Worm (Caenorhabditis elegans) whole organism, young adult: ENCODE measurements around the gene smf-2.
A peak's percentile ranks its signal among the peaks of the same experiment; 100 is the strongest.

Experiments used
- C17E4.6 ChIP-seq: fragments of 200-800 bp; sonication (Bioruptor generic); IDR thresholded peaks from 2 replicates; pipeline ENCODE4 v1.3.6; 2022; ENCODE audit warnings: missing genetic modification reagents, missing genetic modification characterization, missing compliant biosample characterization
- F10E7.11 ChIP-seq: sonication (generic microtip); optimal IDR thresholded peaks from 2 replicates; lab custom pipeline; 2017; ENCODE audit warnings: mild to moderate bottlenecking, missing genetic modification characterization, moderate library complexity, missing compliant biosample characterization
- F23B12.7 ChIP-seq: sonication (generic microtip); optimal IDR thresholded peaks from 2 replicates; lab custom pipeline; 2017; ENCODE audit warnings: missing genetic modification characterization, mild to moderate bottlenecking, missing compliant biosample characterization, antibody characterized with exemption, moderate library complexity; ENCODE audit not compliant: insufficient read depth
- F33H1.4 ChIP-seq: fragments of 200-800 bp; sonication (Bioruptor generic); IDR thresholded peaks from 2 replicates; pipeline ENCODE4 v1.3.6; 2022; ENCODE audit warnings: missing genetic modification reagents, missing genetic modification characterization, missing compliant biosample characterization
- F37B4.10 ChIP-seq: fragments of 200-800 bp; sonication (Bioruptor generic); IDR thresholded peaks from 2 replicates; pipeline ENCODE4 v1.3.6; 2022; ENCODE audit warnings: missing genetic modification characterization, missing compliant biosample characterization
- F49E8.2 ChIP-seq: sonication (generic microtip); optimal IDR thresholded peaks from 3 replicates; lab custom pipeline; 2017; ENCODE audit warnings: missing genetic modification characterization, mild to moderate bottlenecking, missing compliant biosample characterization, antibody characterized with exemption, moderate library complexity; ENCODE audit not compliant: insufficient read depth
- F57A8.1 ChIP-seq: fragments of 200-800 bp; sonication (Bioruptor generic); optimal IDR thresholded peaks from 2 replicates; lab custom pipeline; 2018; ENCODE audit warnings: mild to moderate bottlenecking, missing genetic modification characterization, moderate library complexity, missing compliant biosample characterization
- F57C9.4 ChIP-seq: sonication (generic microtip); optimal IDR thresholded peaks from 2 replicates; lab custom pipeline; 2017; ENCODE audit warnings: mild to moderate bottlenecking, missing genetic modification characterization, missing compliant biosample characterization
- T07F8.4 ChIP-seq: sonication (generic microtip); optimal IDR thresholded peaks from 2 replicates; lab custom pipeline; 2016; ENCODE audit warnings: mild to moderate bottlenecking, missing genetic modification characterization, moderate library complexity, missing compliant biosample characterization
- Y53G8AR.9 ChIP-seq: fragments of 200-800 bp; sonication (Bioruptor generic); conservative IDR thresholded peaks from 2 replicates; pipeline ENCODE4 v1.3.6; 2022; ENCODE audit warnings: missing genetic modification reagents, missing genetic modification characterization, missing compliant biosample characterization
- Y95B8A.8 ChIP-seq: fragments of 200-800 bp; sonication (Bioruptor generic); IDR thresholded peaks from 2 replicates; pipeline ENCODE4 v1.3.6; 2022; ENCODE audit warnings: missing genetic modification reagents, missing genetic modification characterization, missing compliant biosample characterization
- ama-1 ChIP-seq, 3 experiments: fragments of 150-350 bp in 1 of 3; sonication (generic microtip) in 2 of 3; optimal IDR thresholded peaks; 2 replicates each; lab custom pipeline; 2014 to 2018; ENCODE audit warnings: missing biosample characterization in 2 of 3, missing genetic modification characterization in 2 of 3, missing genetic modification reagents in 2 of 3
- aptf-3 ChIP-seq: fragments of 200-800 bp; sonication (Bioruptor generic); IDR thresholded peaks from 2 replicates; pipeline ENCODE4 v1.3.6; 2022; ENCODE audit warnings: missing genetic modification characterization, missing compliant biosample characterization
- atf-7 ChIP-seq: sonication (generic microtip); optimal IDR thresholded peaks from 2 replicates; lab custom pipeline; 2017; ENCODE audit warnings: mild to moderate bottlenecking, missing genetic modification characterization, missing compliant biosample characterization
- athp-1 ChIP-seq: sonication (generic microtip); optimal IDR thresholded peaks from 2 replicates; lab custom pipeline; 2017; ENCODE audit warnings: mild to moderate bottlenecking, missing genetic modification characterization, missing compliant biosample characterization
- attf-3 ChIP-seq: fragments of 200-800 bp; sonication (Bioruptor generic); conservative IDR thresholded peaks from 2 replicates; pipeline ENCODE4 v1.3.6; 2022; ENCODE audit warnings: missing genetic modification reagents, missing genetic modification characterization, missing compliant biosample characterization
- attf-5 ChIP-seq: fragments of 200-800 bp; sonication (Bioruptor generic); optimal IDR thresholded peaks from 2 replicates; lab custom pipeline; 2018; ENCODE audit warnings: mild to moderate bottlenecking, missing genetic modification characterization, missing compliant biosample characterization
- cebp-1 ChIP-seq, 2 experiments: fragments of 200-800 bp in 1 of 2; sonication (Bioruptor generic) in 1 of 2; sonication (generic microtip) in 1 of 2; IDR thresholded peaks in 1 of 2; optimal IDR thresholded peaks in 1 of 2; 2 replicates each; pipeline versions ENCODE4 v1.3.6 to Lab custom; 2017 to 2022; ENCODE audit warnings: missing compliant biosample characterization in 2 of 2, missing genetic modification characterization in 2 of 2, mild to moderate bottlenecking in 1 of 2, missing genetic modification reagents in 1 of 2, moderate library complexity in 1 of 2
- cebp-2 ChIP-seq: fragments of 200-800 bp; sonication (Bioruptor generic); IDR thresholded peaks from 2 replicates; pipeline ENCODE4 v1.3.6; 2022; ENCODE audit warnings: missing genetic modification characterization, missing compliant biosample characterization
- ceh-40 ChIP-seq: fragments of 200-800 bp; sonication (Bioruptor generic); IDR thresholded peaks from 2 replicates; pipeline ENCODE4 v1.3.6; 2022; ENCODE audit warnings: missing genetic modification characterization, missing compliant biosample characterization
- ceh-58 ChIP-seq: fragments of 200-800 bp; sonication (Bioruptor generic); IDR thresholded peaks from 2 replicates; pipeline ENCODE4 v1.3.6; 2022; ENCODE audit warnings: missing genetic modification characterization, missing compliant biosample characterization
- dox-1 ChIP-seq: fragments of 200-800 bp; sonication (Bioruptor generic); IDR thresholded peaks from 2 replicates; pipeline ENCODE4 v1.3.6; 2022; ENCODE audit warnings: missing genetic modification reagents, missing genetic modification characterization, missing compliant biosample characterization
- dpff-1 ChIP-seq: sonication (generic microtip); optimal IDR thresholded peaks from 2 replicates; lab custom pipeline; 2017; ENCODE audit warnings: mild to moderate bottlenecking, missing genetic modification characterization, missing compliant biosample characterization
- ekl-4 ChIP-seq: fragments of 200-800 bp; sonication (Bioruptor generic); IDR thresholded peaks from 2 replicates; pipeline ENCODE4 v1.3.6; 2022; ENCODE audit warnings: missing genetic modification reagents, missing genetic modification characterization, missing compliant biosample characterization
- fkh-3 ChIP-seq: sonication (generic microtip); optimal IDR thresholded peaks from 2 replicates; lab custom pipeline; 2016; ENCODE audit warnings: mild to moderate bottlenecking, missing genetic modification characterization, missing compliant biosample characterization
- gei-17 ChIP-seq: fragments of 200-800 bp; sonication (Bioruptor generic); optimal IDR thresholded peaks from 2 replicates; lab custom pipeline; 2018; ENCODE audit warnings: mild to moderate bottlenecking, missing genetic modification characterization, missing compliant biosample characterization
- him-1 ChIP-seq: sonication (generic microtip); optimal IDR thresholded peaks from 2 replicates; lab custom pipeline; 2016; ENCODE audit warnings: missing genotype, missing genetic modification reagents, missing genetic modification characterization, missing compliant biosample characterization
- hmg-20 ChIP-seq: fragments of 200-800 bp; sonication (Bioruptor generic); IDR thresholded peaks from 2 replicates; pipeline ENCODE4 v1.3.6; 2022; ENCODE audit warnings: missing genetic modification reagents, missing genetic modification characterization, missing compliant biosample characterization
- hrde-1 ChIP-seq: sonication (generic microtip); optimal IDR thresholded peaks from 2 replicates; lab custom pipeline; 2016; ENCODE audit warnings: missing genetic modification characterization, mild to moderate bottlenecking, missing compliant biosample characterization, moderate library complexity, missing genotype, missing genetic modification reagents, borderline replicate concordance
- let-526 ChIP-seq: fragments of 200-800 bp; sonication (Bioruptor generic); IDR thresholded peaks from 2 replicates; pipeline ENCODE4 v1.3.6; 2022; ENCODE audit warnings: missing genetic modification reagents, missing genetic modification characterization, missing compliant biosample characterization
- lin-40 ChIP-seq: sonication (generic microtip); optimal IDR thresholded peaks from 2 replicates; lab custom pipeline; 2016; ENCODE audit warnings: missing genetic modification characterization, mild to moderate bottlenecking, missing compliant biosample characterization, missing genotype, missing genetic modification reagents
- lir-1 ChIP-seq: fragments of 200-800 bp; sonication (Bioruptor generic); conservative IDR thresholded peaks from 2 replicates; pipeline ENCODE4 v1.3.6; 2022; ENCODE audit warnings: missing genetic modification reagents, missing genetic modification characterization, missing compliant biosample characterization
- lsy-27 ChIP-seq: sonication (generic microtip); optimal IDR thresholded peaks from 2 replicates; lab custom pipeline; 2017; ENCODE audit warnings: missing genetic modification characterization, mild to moderate bottlenecking, missing compliant biosample characterization, antibody characterized with exemption, missing genotype, borderline replicate concordance; ENCODE audit not compliant: insufficient read depth
- madf-8 ChIP-seq: fragments of 200-800 bp; sonication (Bioruptor generic); conservative IDR thresholded peaks from 2 replicates; pipeline ENCODE4 v1.3.6; 2022; ENCODE audit warnings: missing genetic modification reagents, missing genetic modification characterization, missing compliant biosample characterization
- mes-4 ChIP-seq: sonication (generic microtip); optimal IDR thresholded peaks from 2 replicates; lab custom pipeline; 2016; ENCODE audit warnings: missing genotype, missing genetic modification characterization, missing compliant biosample characterization
- nfya-1 ChIP-seq: sonication (generic microtip); optimal IDR thresholded peaks from 2 replicates; lab custom pipeline; 2017; ENCODE audit warnings: antibody characterized with exemption, missing compliant biosample characterization, missing genetic modification characterization, borderline replicate concordance; ENCODE audit not compliant: insufficient read depth
- nfya-2 ChIP-seq: fragments of 200-800 bp; sonication (Bioruptor generic); IDR thresholded peaks from 2 replicates; pipeline ENCODE4 v1.3.6; 2022; ENCODE audit warnings: missing genetic modification reagents, missing genetic modification characterization, missing compliant biosample characterization
- nfyb-1 ChIP-seq: fragments of 200-800 bp; sonication (Bioruptor generic); IDR thresholded peaks from 2 replicates; pipeline ENCODE4 v1.3.6; 2022; ENCODE audit warnings: missing genetic modification reagents, missing genetic modification characterization, missing compliant biosample characterization
- nhr-80 ChIP-seq: sonication (generic microtip); optimal IDR thresholded peaks from 2 replicates; lab custom pipeline; 2016; ENCODE audit warnings: missing genetic modification characterization, missing compliant biosample characterization
- nhr-90 ChIP-seq: sonication (generic microtip); optimal IDR thresholded peaks from 2 replicates; lab custom pipeline; 2016; ENCODE audit warnings: missing genotype, mild to moderate bottlenecking, missing genetic modification characterization, missing compliant biosample characterization
- pha-4 ChIP-seq: fragments of 150-350 bp; sonication (generic microtip); optimal IDR thresholded peaks from 2 replicates; lab custom pipeline; 2014; ENCODE audit warnings: missing biosample characterization, missing genetic modification reagents, missing genetic modification characterization
- somi-1 ChIP-seq: fragments of 200-800 bp; sonication (Bioruptor generic); optimal IDR thresholded peaks from 2 replicates; lab custom pipeline; 2018; ENCODE audit warnings: mild to moderate bottlenecking, missing genetic modification characterization, missing compliant biosample characterization
- sptf-2 ChIP-seq: fragments of 200-800 bp; sonication (Bioruptor generic); optimal IDR thresholded peaks from 2 replicates; lab custom pipeline; 2018; ENCODE audit warnings: mild to moderate bottlenecking, missing genetic modification characterization, missing compliant biosample characterization
- tlf-1 ChIP-seq: fragments of 200-800 bp; sonication (Bioruptor generic); optimal IDR thresholded peaks from 2 replicates; lab custom pipeline; 2018; ENCODE audit warnings: mild to moderate bottlenecking, missing genetic modification characterization, missing compliant biosample characterization
- unc-62 ChIP-seq: fragments of 150-350 bp; optimal IDR thresholded peaks from 2 replicates; lab custom pipeline; 2014; ENCODE audit warnings: missing biosample characterization, missing genetic modification reagents, missing genetic modification characterization
- ztf-25 ChIP-seq: fragments of 200-800 bp; sonication (Bioruptor generic); IDR thresholded peaks from 2 replicates; pipeline ENCODE4 v1.3.6; 2022; ENCODE audit warnings: missing genetic modification reagents, missing genetic modification characterization, missing compliant biosample characterization
- ztf-26 ChIP-seq: sonication (generic microtip); optimal IDR thresholded peaks from 2 replicates; lab custom pipeline; 2017; ENCODE audit warnings: missing genetic modification characterization, missing compliant biosample characterization
- ztf-6 ChIP-seq: fragments of 200-800 bp; sonication (Bioruptor generic); IDR thresholded peaks from 2 replicates; pipeline ENCODE4 v1.3.6; 2022; ENCODE audit warnings: missing genetic modification reagents, missing genetic modification characterization, missing compliant biosample characterization

Gene smf-2

DNA sequence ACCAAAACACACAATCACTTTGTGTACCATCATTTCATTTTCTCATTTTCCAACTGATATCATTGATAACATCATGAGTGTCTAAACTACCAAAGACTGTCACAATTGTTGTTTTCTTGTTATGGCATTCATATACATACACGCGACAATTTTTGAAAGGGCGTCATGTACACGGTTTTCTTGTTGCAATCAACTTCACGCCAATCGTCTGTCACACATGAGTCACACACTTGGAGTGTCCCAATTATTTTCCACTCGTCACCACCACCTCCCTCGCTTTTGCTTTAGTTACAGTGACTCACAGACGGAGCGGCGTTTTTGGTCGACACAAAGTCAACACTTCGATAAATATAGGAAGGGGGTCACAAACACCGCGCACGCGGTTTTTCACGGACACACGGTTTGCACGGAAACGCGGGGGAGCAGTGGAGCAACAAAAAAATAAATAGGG lies 29.4 kb upstream of the smf-2 start (continued):
- TF ChIP-seq attf-3 (GFP tag; lab: Robert Waterston, UW) (no peak), atf-7 (tag; lab: Kevin White, UChicago) (peak; percentile 71), F33H1.4 (no peak), let-526 (GFP tag; lab: Robert Waterston, UW) (0 out of 2 replicates have a peak, but pooled peaks have one; percentile 36), hrde-1 (tag; lab: Kevin White, UChicago) (no peak), F37B4.10 (GFP tag; lab: Robert Waterston, UW) (no peak), ceh-40 (GFP tag; lab: Robert Waterston, UW) (no peak), dox-1 (GFP tag; lab: Robert Waterston, UW) (peak; percentile 58), unc-62 (GFP tag; lab: Kevin White, UChicago) (peak; percentile 77), sptf-2 (GFP tag; lab: Kevin White, UChicago) (no peak), him-1 (tag; lab: Kevin White, UChicago) (no peak), attf-5 (peak; percentile 52), aptf-3 (GFP tag; lab: Robert Waterston, UW) (no peak), mes-4 (tag; lab: Kevin White, UChicago) (no peak), madf-8 (GFP tag; lab: Robert Waterston, UW) (no peak), pha-4 (tag; lab: Kevin White, UChicago) (peak; percentile 17), hmg-20 (GFP tag; lab: Robert Waterston, UW) (no peak), F49E8.2 (tag; lab: Kevin White, UChicago) (no peak), fkh-3 (tag; lab: Kevin White, UChicago) (no peak), ama-1 (optimal IDR thresholded peaks at IDR 0.05; lab: Kevin White, UChicago) (no peak), ama-1 (GFP tag; optimal IDR thresholded peaks at IDR 0.05; lab: Kevin White, UChicago) (no peak), lir-1 (GFP tag; lab: Robert Waterston, UW) (no peak), nfya-2 (GFP tag; lab: Robert Waterston, UW) (no peak), gei-17 (GFP tag; lab: Kevin White, UChicago) (no peak), ztf-25 (GFP tag; lab: Robert Waterston, UW) (no peak), ekl-4 (GFP tag; lab: Robert Waterston, UW) (no peak), lsy-27 (tag; lab: Kevin White, UChicago) (no peak), F10E7.11 (tag; lab: Kevin White, UChicago) (no peak), Y53G8AR.9 (GFP tag; lab: Robert Waterston, UW) (no peak; the same call in 1 of the 2 replicates), F57C9.4 (no peak), cebp-1 (GFP tag; IDR thresholded peaks at IDR 0.05; lab: Robert Waterston, UW) (no peak), cebp-1 (tag; optimal IDR thresholded peaks at IDR 0.05; lab: Kevin White, UChicago) (peak; percentile 72), lin-40 (tag; lab: Kevin White, UChicago) (peak; percentile 61), ztf-6 (GFP tag; lab: Robert Waterston, UW) (no peak), tlf-1 (GFP tag; lab: Kevin White, UChicago) (peak; percentile 28), F23B12.7 (tag; lab: Kevin White, UChicago) (no peak), somi-1 (no peak), ztf-26 (tag; lab: Kevin White, UChicago) (peak; percentile 7), nfyb-1 (GFP tag; lab: Robert Waterston, UW) (no peak), dpff-1 (tag; lab: Kevin White, UChicago) (no peak), cebp-2 (GFP tag; lab: Robert Waterston, UW) (no peak), F57A8.1 (GFP tag; lab: Kevin White, UChicago) (no peak), Y95B8A.8 (GFP tag; lab: Robert Waterston, UW) (no peak), T07F8.4 (tag; lab: Kevin White, UChicago) (no peak), athp-1 (tag; lab: Kevin White, UChicago) (no peak), nfya-1 (tag; lab: Kevin White, UChicago) (no peak), nhr-90 (tag; lab: Kevin White, UChicago) (peak; percentile 38), nhr-80 (tag; lab: Kevin White, UChicago) (peak; percentile 94), C17E4.6 (GFP tag; lab: Robert Waterston, UW) (no peak), ceh-58 (GFP tag; lab: Robert Waterston, UW) (no peak)
